Worm (Caenorhabditis elegans): ENCODE results near the gene sru-31.

sru-31 gene

DNA sequence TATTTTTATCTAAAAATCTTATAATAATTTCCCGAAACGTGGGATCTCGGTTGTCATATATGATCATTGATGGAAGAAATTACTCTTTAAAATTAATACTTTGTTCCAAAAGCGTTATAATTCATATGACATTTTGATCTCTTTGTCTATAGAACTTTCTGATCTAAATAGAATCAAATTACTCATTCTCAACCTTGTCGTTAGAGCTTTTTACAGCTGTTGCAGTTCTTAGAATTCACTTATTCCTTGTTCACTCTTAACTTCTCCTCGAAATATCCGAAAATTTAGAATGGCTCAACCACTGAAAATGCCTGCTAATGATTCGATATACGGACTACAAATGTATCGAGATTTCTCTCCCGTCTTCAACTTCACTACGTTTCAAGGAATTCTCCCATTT, 5.3 kb upstream of the sru-31 start, which contains the start of gene sru-29:
Gene sru-29, plus strand, starts transcription at position 301 of the 400 bp plus-strand sequence.
- no peak for TF ChIP-seq unc-86 (tag; optimal IDR thresholded peaks at IDR 0.05)
- TF ChIP-seq elt-4 (tag; optimal IDR thresholded peaks at IDR 0.05) = no peak
- TF ChIP-seq hlh-13 (GFP tag; optimal IDR thresholded peaks at IDR 0.05) = no peak
- TF ChIP-seq nfya-1 (tag; optimal IDR thresholded peaks at IDR 0.05) = no peak

ce11 chrV:9812216-9812615, 4.3 kb upstream of the sru-31 start:
- TF ChIP-seq elt-4 (tag; optimal IDR thresholded peaks at IDR 0.05) (no peak), eyg-1 (tag; optimal IDR thresholded peaks at IDR 0.05) (no peak), syd-9 (tag; optimal IDR thresholded peaks at IDR 0.05) (no peak), zip-5 (tag; optimal IDR thresholded peaks at IDR 0.05) (no peak), K09A11.1 (tag; optimal IDR thresholded peaks at IDR 0.05; ENCODE audit: insufficient read depth) (no peak), hlh-15 (tag; optimal IDR thresholded peaks at IDR 0.05) (no peak)

- TF ChIP-seq ceh-9 (tag; optimal IDR thresholded peaks at IDR 0.05) (no peak), rnt-1 (tag; optimal IDR thresholded peaks at IDR 0.05) (no peak), pax-1 (tag; optimal IDR thresholded peaks at IDR 0.05) (no peak), T23F11.4 (GFP tag; optimal IDR thresholded peaks at IDR 0.05) (no peak), mec-3 (tag; optimal IDR thresholded peaks at IDR 0.05; ENCODE audit: borderline replicate concordance) (no peak), nfya-1 (tag; optimal IDR thresholded peaks at IDR 0.05) (no peak), unc-86 (tag; optimal IDR thresholded peaks at IDR 0.05) (no peak)
Observed at ce11 chrV:9813527-9813926, 3.0 kb upstream of the sru-31 start, which contains the start of gene sru-30. Gene sru-30, plus strand, starts transcription at chrV:9813827.

DNA sequence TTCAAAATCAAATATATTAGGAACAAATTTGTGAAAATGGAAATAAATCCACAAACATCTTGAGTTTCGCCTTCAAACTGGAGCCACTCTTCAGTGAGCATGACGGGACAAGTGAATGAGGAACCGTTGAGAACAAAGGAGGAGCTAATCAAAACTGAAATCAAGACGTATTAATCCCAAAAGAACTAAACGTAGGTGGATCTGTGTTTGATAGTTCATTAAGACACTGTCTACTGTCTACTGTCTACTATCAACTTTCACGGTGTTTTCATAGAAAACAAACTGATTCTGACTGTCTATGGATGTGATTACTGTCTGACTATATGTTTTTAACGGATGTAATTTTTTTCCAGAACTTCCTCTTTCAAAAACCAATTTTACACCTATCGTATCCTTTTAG, 5.2 kb downstream of the sru-31 start, which contains the start of gene str-193:
Gene str-193, minus strand, starts transcription at position 101 of the 400 bp plus-strand sequence.
- TF ChIP-seq tbx-7 (tag; optimal IDR thresholded peaks at IDR 0.05) (no peak), fax-1 (tag; optimal IDR thresholded peaks at IDR 0.05) (no peak), ceh-6 (GFP tag; optimal IDR thresholded peaks at IDR 0.05) (no peak), ama-1 (optimal IDR thresholded peaks at IDR 0.05) (no peak), T23F11.4 (GFP tag; optimal IDR thresholded peaks at IDR 0.05) (no peak), ceh-45 (GFP tag; IDR thresholded peaks at IDR 0.05) (no peak)

- no peak for TF ChIP-seq ceh-2 (tag; optimal IDR thresholded peaks at IDR 0.05)
- no peak for TF ChIP-seq elt-4 (tag; optimal IDR thresholded peaks at IDR 0.05)
- no peak for TF ChIP-seq ceh-18 (tag; optimal IDR thresholded peaks at IDR 0.05)
- no peak for TF ChIP-seq hlh-15 (tag; optimal IDR thresholded peaks at IDR 0.05)
- TF ChIP-seq pqm-1 (tag; optimal IDR thresholded peaks at IDR 0.05) = no peak
- no peak for TF ChIP-seq pax-1 (tag; optimal IDR thresholded peaks at IDR 0.05)
- no peak for TF ChIP-seq unc-3 (GFP tag; conservative IDR thresholded peaks at IDR 0.05)
- TF ChIP-seq unc-3 (tag; optimal IDR thresholded peaks at IDR 0.05) = no peak
- no peak for TF ChIP-seq C08G9.2 (tag; optimal IDR thresholded peaks at IDR 0.05)
- no peak for TF ChIP-seq T23F11.4 (GFP tag; optimal IDR thresholded peaks at IDR 0.05)
- TF ChIP-seq ceh-24 (tag; optimal IDR thresholded peaks at IDR 0.05) = no peak
- TF ChIP-seq C38D4.7 (GFP tag; optimal IDR thresholded peaks at IDR 0.05) = no peak
- no peak for TF ChIP-seq dve-1 (tag; optimal IDR thresholded peaks at IDR 0.05)
Observed at ce11 chrV:9824149-9824548, 7.7 kb downstream of the sru-31 start, which contains the start of gene str-2. Gene str-2, minus strand, starts transcription at chrV:9824249.

DNA sequence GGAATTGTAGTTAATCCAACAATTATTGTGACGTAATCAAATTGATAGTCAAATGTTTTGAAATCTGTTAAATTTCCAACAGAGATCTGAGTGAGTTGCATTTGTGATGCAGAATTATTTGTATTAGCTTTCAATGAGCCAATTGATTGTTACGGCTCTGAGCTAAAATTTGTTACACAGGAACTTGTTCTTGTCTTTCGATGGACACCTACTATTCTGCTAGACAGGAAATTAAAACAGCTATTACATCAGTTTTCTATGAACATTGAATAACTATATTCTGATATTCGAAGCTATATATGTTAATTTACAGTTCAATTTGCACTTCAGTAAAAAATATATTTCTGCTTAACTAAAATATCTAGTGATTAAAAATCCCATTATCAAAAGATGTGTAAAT, 17.4 kb downstream of the sru-31 start, which contains the start of gene sru-40:
Gene sru-40, minus strand, starts transcription at position 101 of the 400 bp plus-strand sequence.
- TF ChIP-seq nfya-1 (tag; optimal IDR thresholded peaks at IDR 0.05) = no peak
- no peak for TF ChIP-seq rnt-1 (tag; optimal IDR thresholded peaks at IDR 0.05)
- no peak for TF ChIP-seq fax-1 (tag; optimal IDR thresholded peaks at IDR 0.05)
- no peak for TF ChIP-seq pha-2 (tag; optimal IDR thresholded peaks at IDR 0.05)
- TF ChIP-seq ama-1 (optimal IDR thresholded peaks at IDR 0.05) = no peak
- no peak for TF ChIP-seq ztf-16 (tag; optimal IDR thresholded peaks at IDR 0.05)
- no peak for TF ChIP-seq pros-1 (tag; optimal IDR thresholded peaks at IDR 0.05)
